Worm (Caenorhabditis elegans) whole organism, mixed stage, embryonic: Measurements from ENCODE around the gene C18A11.2.

Source experiments
- drap-1 ChIP-seq: fragments of 200-800 bp; sonication (Bioruptor generic); optimal IDR thresholded peaks from 3 replicates; lab custom pipeline; 2018; ENCODE audit warnings: mild to moderate bottlenecking, missing genetic modification characterization, missing compliant biosample characterization
- elt-1 ChIP-seq: sonication (generic microtip); optimal IDR thresholded peaks from 2 replicates; lab custom pipeline; 2017; ENCODE audit warnings: missing genetic modification characterization, mild to moderate bottlenecking, missing compliant biosample characterization, antibody characterized with exemption, moderate library complexity, borderline replicate concordance; ENCODE audit not compliant: insufficient read depth
- lin-13 ChIP-seq: fragments of 150-350 bp; optimal IDR thresholded peaks from 2 replicates; lab custom pipeline; 2014; ENCODE audit warnings: missing biosample characterization, missing genetic modification characterization
- lin-32 ChIP-seq: fragments of 200-800 bp; sonication (Bioruptor generic); optimal IDR thresholded peaks from 2 replicates; lab custom pipeline; 2018; ENCODE audit warnings: mild to moderate bottlenecking, missing genetic modification characterization, missing compliant biosample characterization
- lsy-2 ChIP-seq: fragments of 150-350 bp; optimal IDR thresholded peaks from 2 replicates; lab custom pipeline; 2014; ENCODE audit warnings: missing biosample characterization, missing genetic modification characterization
- nhr-237 ChIP-seq: fragments of 150-350 bp; optimal IDR thresholded peaks from 2 replicates; lab custom pipeline; 2014; ENCODE audit warnings: missing biosample characterization, missing genetic modification characterization
- unc-39 ChIP-seq: fragments of 150-350 bp; optimal IDR thresholded peaks from 2 replicates; lab custom pipeline; 2014; ENCODE audit warnings: missing biosample characterization, missing genetic modification characterization
- ztf-11 ChIP-seq: fragments of 150-350 bp; optimal IDR thresholded peaks from 2 replicates; lab custom pipeline; 2014; ENCODE audit warnings: missing biosample characterization, missing genetic modification characterization

DNA sequence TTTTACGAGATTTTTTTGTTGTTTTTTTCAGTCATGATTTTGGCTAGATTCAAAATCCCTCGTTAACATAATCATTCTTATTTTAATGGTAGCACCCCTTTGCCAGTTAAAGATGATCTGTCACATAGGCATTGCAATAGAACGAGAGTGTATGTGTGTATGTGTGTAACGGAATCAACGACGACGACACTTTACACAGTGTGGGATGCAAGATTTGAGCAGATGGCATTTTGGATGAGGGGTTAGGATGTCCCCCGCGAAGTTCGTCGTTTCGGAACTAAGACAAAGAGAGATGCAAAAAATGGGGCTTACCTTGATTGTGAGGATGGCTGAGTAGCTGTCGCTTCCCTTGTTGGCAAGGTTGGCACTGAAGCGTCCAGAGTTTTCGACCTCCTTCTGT lies 15.3 kb upstream of the C18A11.2 start:
- no peak for TF ChIP-seq lsy-2 (tag; lab: Kevin White, UChicago)
- TF ChIP-seq elt-1 = no peak
- no peak for TF ChIP-seq nhr-237 (tag; lab: Kevin White, UChicago)
- no peak for TF ChIP-seq drap-1
- TF ChIP-seq ztf-11 = no peak
- TF ChIP-seq lin-32 (GFP tag; lab: Kevin White, UChicago) = no peak
- TF ChIP-seq unc-39 (tag; lab: Kevin White, UChicago) = no peak
- TF ChIP-seq lin-13 (tag; lab: Kevin White, UChicago) = no peak
